Worm (Caenorhabditis elegans): ENCODE data around the gene bra-2.

Gene bra-2

ce11 chrIII:909540-909939, 1.5 kb upstream of the bra-2 start, which contains the start of gene crls-1 (continued):
- no peak for TF ChIP-seq D1046.2 (GFP tag; IDR thresholded peaks at IDR 0.05)
- no peak for TF ChIP-seq nhr-28 (tag; optimal IDR thresholded peaks at IDR 0.05)
- no peak for TF ChIP-seq php-3 (GFP tag; IDR thresholded peaks at IDR 0.05)
- TF ChIP-seq lin-13 (GFP tag; optimal IDR thresholded peaks at IDR 0.05): no peak
- no peak for TF ChIP-seq nhr-10 (tag; optimal IDR thresholded peaks at IDR 0.05)
- no peak for TF ChIP-seq lin-1 (GFP tag; IDR thresholded peaks at IDR 0.05)
- TF ChIP-seq F26F4.8 (GFP tag; conservative IDR thresholded peaks at IDR 0.05): no peak
- no peak for TF ChIP-seq Y75B8A.6 (GFP tag; IDR thresholded peaks at IDR 0.05)
- TF ChIP-seq nhr-6 (tag; optimal IDR thresholded peaks at IDR 0.05): no peak
- TF ChIP-seq zip-11 (GFP tag; IDR thresholded peaks at IDR 0.05): no peak
- TF ChIP-seq T20F7.1 (GFP tag; optimal IDR thresholded peaks at IDR 0.05): peak; percentile 20
- TF ChIP-seq ces-1 (GFP tag; optimal IDR thresholded peaks at IDR 0.05): no peak
- no peak for TF ChIP-seq unc-130 (GFP tag; optimal IDR thresholded peaks at IDR 0.05)
- no peak for TF ChIP-seq nhr-48 (tag; optimal IDR thresholded peaks at IDR 0.05)
- TF ChIP-seq ceh-32 (tag; optimal IDR thresholded peaks at IDR 0.05; ENCODE audit: poor library complexity): no peak
- no peak for TF ChIP-seq ceh-28 (tag; optimal IDR thresholded peaks at IDR 0.05)
- no peak for TF ChIP-seq attf-4 (tag; optimal IDR thresholded peaks at IDR 0.05)
- TF ChIP-seq dmd-6 (GFP tag; IDR thresholded peaks at IDR 0.05): 0 out of 2 replicates have a peak, but pooled peaks have one; percentile 9
- TF ChIP-seq ama-1 (optimal IDR thresholded peaks at IDR 0.05): peak; percentile 81
- no peak for TF ChIP-seq madf-5 (GFP tag; IDR thresholded peaks at IDR 0.05)
- TF ChIP-seq tag-97 (GFP tag; IDR thresholded peaks at IDR 0.05): no peak
- TF ChIP-seq aha-1 (tag): no peak
- TF ChIP-seq aly-2 (tag; optimal IDR thresholded peaks at IDR 0.05): no peak
- no peak for TF ChIP-seq mdt-29 (GFP tag; IDR thresholded peaks at IDR 0.05)
- TF ChIP-seq nhr-76 (tag; optimal IDR thresholded peaks at IDR 0.05): no peak
- no peak for TF ChIP-seq nhr-25 (tag; optimal IDR thresholded peaks at IDR 0.05; ENCODE audit: borderline replicate concordance, insufficient read depth)
- TF ChIP-seq mxl-3 (GFP tag; optimal IDR thresholded peaks at IDR 0.05): no peak
- no peak for TF ChIP-seq ceh-20 (GFP tag; IDR thresholded peaks at IDR 0.05)

- TF ChIP-seq ztf-11 (tag; optimal IDR thresholded peaks at IDR 0.05) (no peak), tag-97 (GFP tag; IDR thresholded peaks at IDR 0.05) (no peak), ceh-82 (tag; optimal IDR thresholded peaks at IDR 0.05) (no peak), lin-29 (GFP tag; IDR thresholded peaks at IDR 0.05) (no peak), unc-130 (GFP tag; optimal IDR thresholded peaks at IDR 0.05) (no peak), hlh-11 (tag; optimal IDR thresholded peaks at IDR 0.05) (no peak), Y75B8A.6 (GFP tag; IDR thresholded peaks at IDR 0.05) (no peak)
Measured at ce11 chrIII:916897-917296, 5.8 kb downstream of the bra-2 start, which contains the start of gene idpp-13. idpp-13 (minus strand) TSS chrIII:916997.

- TF ChIP-seq fos-1 (tag; optimal IDR thresholded peaks at IDR 0.05) (no peak), fkh-10 (GFP tag; optimal IDR thresholded peaks at IDR 0.05) (no peak), hmg-1.1 (GFP tag; IDR thresholded peaks at IDR 0.05) (no peak), mxl-2 (GFP tag; conservative IDR thresholded peaks at IDR 0.05) (no peak), nhr-48 (tag; optimal IDR thresholded peaks at IDR 0.05) (no peak), F44E2.7 (GFP tag; IDR thresholded peaks at IDR 0.05) (no peak), aha-1 (tag) (peak; percentile 2)
Measured at ce11 chrIII:919322-919721, 8.3 kb downstream of the bra-2 start, which contains the start of gene F23H11.7. F23H11.7 (minus strand) TSS chrIII:919422.

- no peak for TF ChIP-seq ZK546.5 (tag; optimal IDR thresholded peaks at IDR 0.05)
- no peak for TF ChIP-seq arid-1 (GFP tag; conservative IDR thresholded peaks at IDR 0.05)
- no peak for TF ChIP-seq daf-8 (GFP tag; IDR thresholded peaks at IDR 0.05)
- no peak for TF ChIP-seq nhr-237 (tag; optimal IDR thresholded peaks at IDR 0.05)
- TF ChIP-seq zip-2 (tag; optimal IDR thresholded peaks at IDR 0.05): no peak
- no peak for TF ChIP-seq sdz-12 (GFP tag; optimal IDR thresholded peaks at IDR 0.05)
- no peak for TF ChIP-seq daf-19 (GFP tag; conservative IDR thresholded peaks at IDR 0.05)
- no peak for TF ChIP-seq tag-97 (GFP tag; IDR thresholded peaks at IDR 0.05)
- no peak for TF ChIP-seq ceh-20 (GFP tag; IDR thresholded peaks at IDR 0.05)
- no peak for TF ChIP-seq lin-29 (GFP tag; IDR thresholded peaks at IDR 0.05)
- no peak for TF ChIP-seq madf-5 (GFP tag; IDR thresholded peaks at IDR 0.05)
- TF ChIP-seq aly-2 (tag; optimal IDR thresholded peaks at IDR 0.05): no peak
- TF ChIP-seq hlh-30 (tag; optimal IDR thresholded peaks at IDR 0.05; ENCODE audit: insufficient read depth): no peak
- no peak for TF ChIP-seq ama-1 (optimal IDR thresholded peaks at IDR 0.05)
- TF ChIP-seq T26A8.4 (GFP tag; IDR thresholded peaks at IDR 0.05): no peak
- TF ChIP-seq nhr-102 (tag; optimal IDR thresholded peaks at IDR 0.05): no peak
- no peak for TF ChIP-seq nhr-28 (tag; optimal IDR thresholded peaks at IDR 0.05)
- no peak for TF ChIP-seq Y5F2A.4 (GFP tag; optimal IDR thresholded peaks at IDR 0.05)
Measured at ce11 chrIII:926216-926615, 15.2 kb downstream of the bra-2 start, which contains the start of gene pef-1. pef-1 (minus strand) TSS chrIII:926316.
